Fruit fly (Drosophila melanogaster): ENCODE results near the gene NijA.

DNA sequence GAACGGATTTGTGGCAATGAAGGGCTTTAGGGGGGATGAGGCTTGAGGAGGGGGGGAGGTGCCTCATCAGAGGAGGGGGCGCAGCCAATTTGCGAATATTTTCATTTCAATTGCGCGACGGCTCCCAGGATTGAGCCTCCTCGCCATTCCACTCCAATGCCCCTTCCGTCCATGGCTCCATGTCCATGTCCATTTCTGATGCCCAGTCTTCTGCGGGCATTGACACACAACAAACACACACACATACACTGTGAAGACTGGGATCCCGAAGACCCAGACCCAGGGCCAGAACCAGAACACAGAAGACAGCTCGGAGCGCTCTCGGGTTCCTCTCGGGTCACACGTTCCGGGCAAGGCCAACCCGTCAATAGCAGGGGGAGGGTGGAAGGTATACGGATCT, 19.1 kb upstream of the NijA start:
- TF ChIP-seq CTCF (optimal IDR thresholded peaks at IDR 0.05) (no peak), CG8478 (optimal IDR thresholded peaks at IDR 0.05) (no peak)
